Worm (Caenorhabditis elegans) whole organism, young adult: Measurements from ENCODE around the gene Y73B6BL.47.

Experiments used
- B0019.2 ChIP-seq: fragments of 200-800 bp; sonication (Bioruptor generic); conservative IDR thresholded peaks from 2 replicates; pipeline ENCODE4 v1.3.6; 2022; ENCODE audit warnings: missing genetic modification reagents, missing genetic modification characterization, missing compliant biosample characterization
- B0035.1 ChIP-seq: sonication (generic microtip); optimal IDR thresholded peaks from 2 replicates; lab custom pipeline; 2016; ENCODE audit warnings: missing genetic modification characterization, mild to moderate bottlenecking, missing compliant biosample characterization, missing genotype, missing genetic modification reagents
- B0336.3 ChIP-seq: fragments of 200-800 bp; sonication (Bioruptor generic); IDR thresholded peaks from 2 replicates; pipeline ENCODE4 v1.3.6; 2022; ENCODE audit warnings: missing genetic modification characterization, missing compliant biosample characterization
- C06A6.2 ChIP-seq: fragments of 200-800 bp; sonication (Bioruptor generic); conservative IDR thresholded peaks from 2 replicates; pipeline ENCODE4 v1.3.6; 2022; ENCODE audit warnings: missing genetic modification characterization, missing compliant biosample characterization
- C17E4.6 ChIP-seq: fragments of 200-800 bp; sonication (Bioruptor generic); IDR thresholded peaks from 2 replicates; pipeline ENCODE4 v1.3.6; 2022; ENCODE audit warnings: missing genetic modification reagents, missing genetic modification characterization, missing compliant biosample characterization
- D2030.7 ChIP-seq: fragments of 200-800 bp; sonication (Bioruptor generic); IDR thresholded peaks from 2 replicates; pipeline ENCODE4 v1.3.6; 2022; ENCODE audit warnings: missing genetic modification reagents, missing genetic modification characterization, missing compliant biosample characterization
- F37B4.10 ChIP-seq: fragments of 200-800 bp; sonication (Bioruptor generic); IDR thresholded peaks from 2 replicates; pipeline ENCODE4 v1.3.6; 2022; ENCODE audit warnings: missing genetic modification characterization, missing compliant biosample characterization
- F39B2.1 ChIP-seq: fragments of 200-800 bp; sonication (Bioruptor generic); IDR thresholded peaks from 2 replicates; pipeline ENCODE4 v1.3.6; 2022; ENCODE audit warnings: missing genetic modification reagents, missing genetic modification characterization, missing compliant biosample characterization
- F49E8.2 ChIP-seq: sonication (generic microtip); optimal IDR thresholded peaks from 3 replicates; lab custom pipeline; 2017; ENCODE audit warnings: missing genetic modification characterization, mild to moderate bottlenecking, missing compliant biosample characterization, antibody characterized with exemption, moderate library complexity; ENCODE audit not compliant: insufficient read depth
- F57A8.1 ChIP-seq: fragments of 200-800 bp; sonication (Bioruptor generic); optimal IDR thresholded peaks from 2 replicates; lab custom pipeline; 2018; ENCODE audit warnings: mild to moderate bottlenecking, missing genetic modification characterization, moderate library complexity, missing compliant biosample characterization
- F57C9.4 ChIP-seq: sonication (generic microtip); optimal IDR thresholded peaks from 2 replicates; lab custom pipeline; 2017; ENCODE audit warnings: mild to moderate bottlenecking, missing genetic modification characterization, missing compliant biosample characterization
- K11D2.4 ChIP-seq: fragments of 200-800 bp; sonication (Bioruptor generic); IDR thresholded peaks from 2 replicates; pipeline ENCODE4 v1.3.6; 2022; ENCODE audit warnings: missing genetic modification reagents, missing genetic modification characterization, missing compliant biosample characterization
- K12H6.12 ChIP-seq: fragments of 200-800 bp; sonication (Bioruptor generic); optimal IDR thresholded peaks from 2 replicates; lab custom pipeline; 2018; ENCODE audit warnings: mild to moderate bottlenecking, missing genetic modification characterization, missing compliant biosample characterization
- Y53G8AR.9 ChIP-seq: fragments of 200-800 bp; sonication (Bioruptor generic); conservative IDR thresholded peaks from 2 replicates; pipeline ENCODE4 v1.3.6; 2022; ENCODE audit warnings: missing genetic modification reagents, missing genetic modification characterization, missing compliant biosample characterization
- Y56A3A.18 ChIP-seq: fragments of 200-800 bp; sonication (Bioruptor generic); IDR thresholded peaks from 2 replicates; pipeline ENCODE4 v1.3.6; 2022; ENCODE audit warnings: missing genetic modification reagents, missing genetic modification characterization, missing compliant biosample characterization
- Y79H2A.3 ChIP-seq: fragments of 200-800 bp; sonication (Bioruptor generic); conservative IDR thresholded peaks from 2 replicates; pipeline ENCODE4 v1.3.6; 2022; ENCODE audit warnings: missing genetic modification reagents, missing genetic modification characterization, missing compliant biosample characterization
- Y95B8A.8 ChIP-seq: fragments of 200-800 bp; sonication (Bioruptor generic); IDR thresholded peaks from 2 replicates; pipeline ENCODE4 v1.3.6; 2022; ENCODE audit warnings: missing genetic modification reagents, missing genetic modification characterization, missing compliant biosample characterization
- akir-1 ChIP-seq: fragments of 200-800 bp; sonication (Bioruptor generic); optimal IDR thresholded peaks from 2 replicates; lab custom pipeline; 2018; ENCODE audit warnings: mild to moderate bottlenecking, missing genetic modification characterization, moderate library complexity, missing compliant biosample characterization
- ama-1 ChIP-seq, 3 experiments: fragments of 150-350 bp in 1 of 3; sonication (generic microtip) in 2 of 3; optimal IDR thresholded peaks; 2 replicates each; lab custom pipeline; 2014 to 2018; ENCODE audit warnings: missing biosample characterization in 2 of 3, missing genetic modification characterization in 2 of 3, missing genetic modification reagents in 2 of 3
- aptf-2 ChIP-seq: fragments of 200-800 bp; sonication (Bioruptor generic); conservative IDR thresholded peaks from 2 replicates; pipeline ENCODE4 v1.3.6; 2022; ENCODE audit warnings: missing genetic modification reagents, missing genetic modification characterization, missing compliant biosample characterization
- atf-7 ChIP-seq: sonication (generic microtip); optimal IDR thresholded peaks from 2 replicates; lab custom pipeline; 2017; ENCODE audit warnings: mild to moderate bottlenecking, missing genetic modification characterization, missing compliant biosample characterization
- attf-5 ChIP-seq: fragments of 200-800 bp; sonication (Bioruptor generic); optimal IDR thresholded peaks from 2 replicates; lab custom pipeline; 2018; ENCODE audit warnings: mild to moderate bottlenecking, missing genetic modification characterization, missing compliant biosample characterization
- ceh-100 ChIP-seq: fragments of 200-800 bp; sonication (Bioruptor generic); IDR thresholded peaks from 2 replicates; pipeline ENCODE4 v1.3.6; 2022; ENCODE audit warnings: missing genetic modification reagents, missing genetic modification characterization, missing compliant biosample characterization
- ceh-40 ChIP-seq: fragments of 200-800 bp; sonication (Bioruptor generic); IDR thresholded peaks from 2 replicates; pipeline ENCODE4 v1.3.6; 2022; ENCODE audit warnings: missing genetic modification characterization, missing compliant biosample characterization
- ceh-91 ChIP-seq: fragments of 200-800 bp; sonication (Bioruptor generic); IDR thresholded peaks from 2 replicates; pipeline ENCODE4 v1.3.6; 2022; ENCODE audit warnings: missing genetic modification reagents, missing genetic modification characterization, missing compliant biosample characterization
- dox-1 ChIP-seq: fragments of 200-800 bp; sonication (Bioruptor generic); IDR thresholded peaks from 2 replicates; pipeline ENCODE4 v1.3.6; 2022; ENCODE audit warnings: missing genetic modification reagents, missing genetic modification characterization, missing compliant biosample characterization
- efl-1 ChIP-seq: fragments of 150-350 bp; optimal IDR thresholded peaks from 2 replicates; lab custom pipeline; 2014; ENCODE audit warnings: missing biosample characterization, missing genetic modification reagents, missing genetic modification characterization
- egl-44 ChIP-seq: fragments of 200-800 bp; sonication (Bioruptor generic); IDR thresholded peaks from 2 replicates; pipeline ENCODE4 v1.3.6; 2022; ENCODE audit warnings: missing genetic modification reagents, missing genetic modification characterization, missing compliant biosample characterization
- ekl-4 ChIP-seq: fragments of 200-800 bp; sonication (Bioruptor generic); IDR thresholded peaks from 2 replicates; pipeline ENCODE4 v1.3.6; 2022; ENCODE audit warnings: missing genetic modification reagents, missing genetic modification characterization, missing compliant biosample characterization
- fkh-3 ChIP-seq: sonication (generic microtip); optimal IDR thresholded peaks from 2 replicates; lab custom pipeline; 2016; ENCODE audit warnings: mild to moderate bottlenecking, missing genetic modification characterization, missing compliant biosample characterization
- gei-17 ChIP-seq: fragments of 200-800 bp; sonication (Bioruptor generic); optimal IDR thresholded peaks from 2 replicates; lab custom pipeline; 2018; ENCODE audit warnings: mild to moderate bottlenecking, missing genetic modification characterization, missing compliant biosample characterization
- hlh-26 ChIP-seq: fragments of 200-800 bp; sonication (Bioruptor generic); conservative IDR thresholded peaks from 2 replicates; pipeline ENCODE4 v1.3.6; 2022; ENCODE audit warnings: missing genetic modification reagents, missing genetic modification characterization, missing compliant biosample characterization
- hrde-1 ChIP-seq: sonication (generic microtip); optimal IDR thresholded peaks from 2 replicates; lab custom pipeline; 2016; ENCODE audit warnings: missing genetic modification characterization, mild to moderate bottlenecking, missing compliant biosample characterization, moderate library complexity, missing genotype, missing genetic modification reagents, borderline replicate concordance
- lin-26 ChIP-seq: fragments of 200-800 bp; sonication (Bioruptor generic); IDR thresholded peaks from 2 replicates; pipeline ENCODE4 v1.3.6; 2022; ENCODE audit warnings: missing genetic modification reagents, missing genetic modification characterization, missing compliant biosample characterization
- lsl-1 ChIP-seq: fragments of 200-800 bp; sonication (Bioruptor generic); optimal IDR thresholded peaks from 2 replicates; lab custom pipeline; 2018; ENCODE audit warnings: mild to moderate bottlenecking, missing genetic modification characterization, moderate library complexity, missing compliant biosample characterization
- lsy-27 ChIP-seq: sonication (generic microtip); optimal IDR thresholded peaks from 2 replicates; lab custom pipeline; 2017; ENCODE audit warnings: missing genetic modification characterization, mild to moderate bottlenecking, missing compliant biosample characterization, antibody characterized with exemption, missing genotype, borderline replicate concordance; ENCODE audit not compliant: insufficient read depth
- madf-6 ChIP-seq: fragments of 200-800 bp; sonication (Bioruptor generic); IDR thresholded peaks from 2 replicates; pipeline ENCODE4 v1.3.6; 2022; ENCODE audit warnings: missing genetic modification reagents, missing genetic modification characterization, missing compliant biosample characterization
- mxl-1 ChIP-seq: sonication (generic microtip); optimal IDR thresholded peaks from 2 replicates; lab custom pipeline; 2016; ENCODE audit warnings: missing genetic modification characterization, missing compliant biosample characterization
- nhr-80 ChIP-seq: sonication (generic microtip); optimal IDR thresholded peaks from 2 replicates; lab custom pipeline; 2016; ENCODE audit warnings: missing genetic modification characterization, missing compliant biosample characterization
- rec-8 ChIP-seq, 2 experiments: sonication (generic microtip); optimal IDR thresholded peaks; 2 replicates each; lab custom pipeline; 2016; ENCODE audit warnings: mild to moderate bottlenecking in 2 of 2, missing genetic modification characterization in 2 of 2, missing genetic modification reagents in 2 of 2, missing genotype in 2 of 2, missing biosample characterization in 1 of 2, missing compliant biosample characterization in 1 of 2, moderate library complexity in 1 of 2
- repo-1 ChIP-seq: sonication (generic microtip); optimal IDR thresholded peaks from 2 replicates; lab custom pipeline; 2017; ENCODE audit warnings: mild to moderate bottlenecking, missing genetic modification characterization, missing compliant biosample characterization
- rpc-1 ChIP-seq, 2 experiments: fragments of 150-350 bp in 1 of 2; sonication (generic microtip) in 1 of 2; optimal IDR thresholded peaks; 2 replicates each; lab custom pipeline; 2014 to 2018; ENCODE audit warnings: missing biosample characterization in 1 of 2, missing genetic modification characterization in 1 of 2, missing genetic modification reagents in 1 of 2, missing genotype in 1 of 2
- snpc-4 ChIP-seq, 5 experiments: fragments of 150-350 bp in 1 of 5; sonication (generic microtip) in 4 of 5; optimal IDR thresholded peaks; 2 replicates each; lab custom pipeline; 2014 to 2018; ENCODE audit warnings: missing genetic modification characterization in 5 of 5, missing biosample characterization in 3 of 5, antibody characterized with exemption in 2 of 5, mild to moderate bottlenecking in 2 of 5, missing compliant biosample characterization in 2 of 5, missing genotype in 2 of 5, moderate library complexity in 2 of 5, missing genetic modification reagents in 1 of 5
- sptf-2 ChIP-seq: fragments of 200-800 bp; sonication (Bioruptor generic); optimal IDR thresholded peaks from 2 replicates; lab custom pipeline; 2018; ENCODE audit warnings: mild to moderate bottlenecking, missing genetic modification characterization, missing compliant biosample characterization
- tbp1 ChIP-seq: fragments of 200-800 bp; sonication (Bioruptor generic); optimal IDR thresholded peaks from 2 replicates; lab custom pipeline; 2018; ENCODE audit warnings: mild to moderate bottlenecking, missing genetic modification characterization, missing compliant biosample characterization
- ztf-3 ChIP-seq: fragments of 200-800 bp; sonication (Bioruptor generic); optimal IDR thresholded peaks from 2 replicates; lab custom pipeline; 2018; ENCODE audit warnings: mild to moderate bottlenecking, missing genetic modification characterization, missing compliant biosample characterization

Gene Y73B6BL.47

DNA sequence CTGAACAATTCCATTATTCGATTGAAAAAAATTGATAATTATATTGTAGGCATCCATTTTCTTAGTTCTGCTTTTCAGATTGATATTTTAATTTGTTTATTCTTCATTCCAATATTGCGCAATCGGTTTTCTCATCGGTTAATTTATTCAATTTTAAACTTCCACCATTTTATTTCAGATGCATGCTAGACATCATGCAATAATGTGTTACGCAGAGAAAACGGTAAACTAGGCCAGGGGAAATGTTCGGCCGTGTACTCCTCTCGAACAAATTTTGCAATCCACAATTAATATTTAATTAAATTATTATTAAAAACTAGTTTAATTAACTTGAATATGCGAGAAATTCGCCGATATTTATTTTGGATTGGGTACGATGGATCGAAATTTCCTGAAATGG, 40.1 kb upstream of the Y73B6BL.47 start, which contains the start of gene Y73B6BL.29 (continued):
- TF ChIP-seq F49E8.2 (tag; lab: Kevin White, UChicago): no peak
- peak; percentile 64; the same call in 1 of the 2 replicates for TF ChIP-seq ceh-91 (GFP tag; lab: Robert Waterston, UW)
- 0 out of 2 replicates have a peak, but pooled peaks have one; percentile 26 for TF ChIP-seq B0019.2 (GFP tag; lab: Robert Waterston, UW)
- TF ChIP-seq ceh-40 (GFP tag; lab: Robert Waterston, UW): 0 out of 2 replicates have a peak, but pooled peaks have one; percentile 43
- TF ChIP-seq atf-7 (tag; lab: Kevin White, UChicago): peak; percentile 65
- TF ChIP-seq F39B2.1 (GFP tag; lab: Robert Waterston, UW): peak; percentile 58; the same call in 1 of the 2 replicates
- no peak for TF ChIP-seq C17E4.6
- TF ChIP-seq C06A6.2 (GFP tag; lab: Robert Waterston, UW): no peak
- peak; percentile 74 for TF ChIP-seq efl-1
- peak; percentile 55; the same call in 1 of the 2 replicates for TF ChIP-seq K11D2.4 (GFP tag; lab: Robert Waterston, UW)
- TF ChIP-seq lsl-1 (GFP tag; lab: Kevin White, UChicago): peak; percentile 55
- no peak for TF ChIP-seq F57C9.4
- peak; percentile 70 for TF ChIP-seq tbp1 (GFP tag; lab: Kevin White, UChicago)
- peak; percentile 63; the same call in 1 of the 2 replicates for TF ChIP-seq D2030.7 (GFP tag; lab: Robert Waterston, UW)
- peak; percentile 35 for TF ChIP-seq repo-1
- no peak for TF ChIP-seq rpc-1 (optimal IDR thresholded peaks at IDR 0.05; lab: Kevin White, UChicago)
- TF ChIP-seq rpc-1 (tag; optimal IDR thresholded peaks at IDR 0.05; lab: Kevin White, UChicago): no peak
- TF ChIP-seq egl-44 (GFP tag; lab: Robert Waterston, UW): no peak
- no peak for TF ChIP-seq sptf-2 (GFP tag; lab: Kevin White, UChicago)
- TF ChIP-seq ekl-4 (GFP tag; lab: Robert Waterston, UW): peak; percentile 85
- TF ChIP-seq aptf-2 (GFP tag; lab: Robert Waterston, UW): peak; percentile 72
- no peak for TF ChIP-seq ama-1 (optimal IDR thresholded peaks at IDR 0.05; lab: Kevin White, UChicago)
- TF ChIP-seq ama-1 (GFP tag; optimal IDR thresholded peaks at IDR 0.05; lab: Kevin White, UChicago): peak in 1 of 2 experiments; percentile 69
- no peak for TF ChIP-seq hrde-1
- TF ChIP-seq hlh-26: no peak
- peak; percentile 78 for TF ChIP-seq B0035.1 (tag; lab: Kevin White, UChicago)
- TF ChIP-seq ztf-3 (GFP tag; lab: Kevin White, UChicago): no peak
- TF ChIP-seq K12H6.12: peak; percentile 90
- peak; percentile 7 for TF ChIP-seq gei-17 (GFP tag; lab: Kevin White, UChicago)
- peak; percentile 69 to 87 for TF ChIP-seq rec-8 (tag; optimal IDR thresholded peaks at IDR 0.05; lab: Kevin White, UChicago)
- TF ChIP-seq lsy-27: no peak
- no peak for TF ChIP-seq F37B4.10 (GFP tag; lab: Robert Waterston, UW)
- peak; percentile 39 for TF ChIP-seq attf-5 (GFP tag; lab: Kevin White, UChicago)
- TF ChIP-seq dox-1 (GFP tag; lab: Robert Waterston, UW): peak; percentile 78
- no peak for TF ChIP-seq Y95B8A.8 (GFP tag; lab: Robert Waterston, UW)
- TF ChIP-seq akir-1 (GFP tag; lab: Kevin White, UChicago): peak; percentile 80
- no peak for TF ChIP-seq Y56A3A.18
- no peak for TF ChIP-seq nhr-80 (tag; lab: Kevin White, UChicago)
- TF ChIP-seq Y53G8AR.9 (GFP tag; lab: Robert Waterston, UW): peak; percentile 84
- TF ChIP-seq B0336.3 (GFP tag; lab: Robert Waterston, UW): 0 out of 2 replicates have a peak, but pooled peaks have one; percentile 35
- TF ChIP-seq madf-6 (GFP tag; lab: Robert Waterston, UW): peak; percentile 69
- TF ChIP-seq Y79H2A.3 (GFP tag; lab: Robert Waterston, UW): no peak
- peak; percentile 73; the same call in 1 of the 2 replicates for TF ChIP-seq ceh-100 (GFP tag; lab: Robert Waterston, UW)
- no peak for TF ChIP-seq lin-26 (GFP tag; lab: Robert Waterston, UW)
- peak; percentile 74 for TF ChIP-seq snpc-4 (GFP tag; optimal IDR thresholded peaks at IDR 0.05; lab: Kevin White, UChicago)
- peak; percentile 54 to 87 (median 78) for TF ChIP-seq snpc-4 (tag; optimal IDR thresholded peaks at IDR 0.05; lab: Kevin White, UChicago)
- no peak for TF ChIP-seq F57A8.1
- TF ChIP-seq fkh-3 (tag; lab: Kevin White, UChicago): no peak
- no peak for TF ChIP-seq mxl-1
